Worm (Caenorhabditis elegans): ENCODE measurements around the gene C46H3.1.

DNA sequence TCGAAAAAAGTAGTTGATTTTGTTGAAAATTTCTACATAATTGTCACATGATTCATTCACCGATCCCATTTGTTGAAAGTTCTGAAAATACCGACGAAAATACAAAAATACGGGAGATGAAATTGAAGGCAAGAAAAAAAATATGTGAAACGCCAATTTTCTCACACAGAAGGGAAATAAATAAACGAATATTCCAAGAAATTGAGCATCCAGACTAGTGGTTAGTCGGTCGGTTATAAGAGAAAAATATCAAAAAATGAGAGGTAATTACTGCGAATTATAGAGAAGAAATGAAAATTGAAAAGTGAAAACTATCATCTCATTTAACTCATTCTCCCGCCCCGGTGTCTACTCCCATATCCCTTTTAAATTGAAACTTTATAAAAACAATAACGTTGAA lies 46.4 kb downstream of the C46H3.1 start, which contains the start of gene npr-11:
- TF ChIP-seq R02D3.7 (tag; optimal IDR thresholded peaks at IDR 0.05) = no peak
- TF ChIP-seq lin-39 (tag; optimal IDR thresholded peaks at IDR 0.05) = no peak
- no peak for TF ChIP-seq unc-62 (GFP tag; optimal IDR thresholded peaks at IDR 0.05 in 1 of 2)
- no peak for TF ChIP-seq unc-62 (tag; optimal IDR thresholded peaks at IDR 0.05)
